Fruit fly (Drosophila melanogaster): Measurements from ENCODE around the gene CG8620.
A peak's percentile ranks its signal among the peaks of the same experiment; 100 is the strongest.

Gene CG8620

DNA sequence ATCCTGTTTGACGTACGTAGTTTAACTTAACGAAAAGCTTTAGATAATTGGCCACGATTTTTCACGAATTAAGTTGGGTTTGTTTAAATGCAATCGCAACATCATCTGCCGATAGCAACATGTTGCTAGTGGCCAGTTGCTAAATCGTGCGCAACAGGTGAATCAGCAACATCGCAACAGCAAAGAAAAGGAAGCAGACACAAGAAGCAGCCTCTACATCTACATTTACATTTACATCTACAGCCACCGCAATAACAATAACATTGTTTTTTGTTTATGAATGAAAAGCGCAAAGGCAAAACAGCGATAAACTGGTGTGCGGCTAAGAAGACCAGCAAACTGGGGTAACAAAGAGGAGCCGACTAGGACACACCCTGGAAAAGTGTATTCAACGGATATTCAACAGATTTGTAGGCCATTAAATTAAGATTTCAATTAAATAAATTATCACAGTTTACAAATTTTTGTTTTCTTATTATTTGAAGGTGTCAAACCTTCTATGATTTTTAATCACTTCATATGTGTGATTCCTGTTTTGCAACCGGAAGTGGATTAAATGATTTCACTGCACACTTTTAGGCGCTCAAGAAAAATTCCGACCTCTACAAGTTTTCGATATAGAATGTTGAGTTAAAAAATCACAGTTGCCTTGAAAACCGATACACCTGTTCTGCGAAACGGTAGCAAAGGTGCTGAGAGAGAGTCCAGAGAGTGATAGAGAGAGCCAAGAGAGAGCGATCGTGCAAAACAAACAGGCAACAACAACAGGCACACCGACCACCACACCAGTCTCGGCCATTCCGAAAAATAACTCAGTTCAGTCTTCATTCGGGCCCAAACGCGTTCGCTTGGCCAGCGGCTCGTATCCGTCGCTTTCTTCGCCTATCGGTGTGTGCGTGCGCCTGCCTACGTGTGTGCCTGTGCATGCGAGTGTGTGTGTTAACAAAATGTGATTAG, 23.9 kb upstream of the CG8620 start, which contains the start of gene melt (continued):
- TF ChIP-seq CG1024 (GFP tag; IDR thresholded peaks at IDR 0.05) (no peak), MBD-R2 (GFP tag; IDR thresholded peaks at IDR 0.05) (peak; percentile 36; the same call in 1 of the 2 replicates), Mes4 (GFP tag; optimal IDR thresholded peaks at IDR 0.05) (peak; percentile 84), CG17829 (tag; optimal IDR thresholded peaks at IDR 0.05) (peak; percentile 91), CG6689 (GFP tag; IDR thresholded peaks at IDR 0.05) (peak; percentile 90), pb (GFP tag; optimal IDR thresholded peaks at IDR 0.05) (peak; percentile 83), hkb (optimal IDR thresholded peaks at IDR 0.05) (no peak), hkb (GFP tag; IDR thresholded peaks at IDR 0.05) (peak; percentile 73), Atf3 (GFP tag; optimal IDR thresholded peaks at IDR 0.05) (peak; percentile 77), CG10979 (tag; optimal IDR thresholded peaks at IDR 0.05) (peak; percentile 89), gt (GFP tag; IDR thresholded peaks at IDR 0.05) (0 out of 2 replicates have a peak, but pooled peaks have one; percentile 47)

DNA sequence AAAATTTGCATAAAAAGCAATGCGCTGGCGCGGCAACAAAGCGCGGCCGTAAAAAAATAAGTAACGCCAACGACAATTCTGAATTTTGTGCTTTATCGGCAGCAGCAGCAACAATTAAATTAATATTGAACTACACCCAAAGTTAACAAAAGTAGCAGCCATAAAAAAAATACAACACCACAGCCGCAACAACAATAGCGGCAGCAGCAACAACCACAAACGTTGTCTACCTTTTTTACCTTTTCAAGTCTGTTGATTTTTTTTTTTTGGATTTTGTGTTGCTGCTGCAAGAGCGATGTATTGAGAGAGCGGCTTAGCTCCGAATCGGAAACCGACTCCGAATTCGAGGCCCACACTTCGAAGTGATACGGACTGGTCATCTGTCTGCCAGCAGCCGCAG, 23.1 kb upstream of the CG8620 start:
- TF ChIP-seq HLH4C (GFP tag; IDR thresholded peaks at IDR 0.05; ENCODE audit: partially characterized antibody), result no peak
- TF ChIP-seq CG11723 (GFP tag; optimal IDR thresholded peaks at IDR 0.05), result peak; percentile 3
- peak in 1 of 2 experiments; percentile 12 for TF ChIP-seq Trl (optimal IDR thresholded peaks at IDR 0.05)
- no peak for TF ChIP-seq Trl (GFP tag; optimal IDR thresholded peaks at IDR 0.05)
- no peak for TF ChIP-seq Elba2 (GFP tag; optimal IDR thresholded peaks at IDR 0.05)
- peak; percentile 13; the same call in 1 of the 2 replicates for TF ChIP-seq Bgb (GFP tag; IDR thresholded peaks at IDR 0.05; ENCODE audit: partially characterized antibody)
- TF ChIP-seq CG8924 (tag; optimal IDR thresholded peaks at IDR 0.05), result no peak
- 0 out of 3 replicates have a peak, but pooled peaks have one; percentile 12 for TF ChIP-seq Doc3 (GFP tag; IDR thresholded peaks at IDR 0.05; ENCODE audit: partially characterized antibody)
- peak; percentile 74; the same call in 1 of the 3 replicates for TF ChIP-seq CG6175 (GFP tag; IDR thresholded peaks at IDR 0.05)
- peak; percentile 79 for TF ChIP-seq nom (GFP tag; optimal IDR thresholded peaks at IDR 0.05)
- no peak for TF ChIP-seq kah (GFP tag; optimal IDR thresholded peaks at IDR 0.05)
- TF ChIP-seq her (GFP tag; optimal IDR thresholded peaks at IDR 0.05), result no peak
- peak; percentile 77 for TF ChIP-seq CG4360 (GFP tag; IDR thresholded peaks at IDR 0.05)
- TF ChIP-seq CG4328 (GFP tag; optimal IDR thresholded peaks at IDR 0.05), result no peak
- peak; percentile 80 for TF ChIP-seq sqz (GFP tag; optimal IDR thresholded peaks at IDR 0.05)
- TF ChIP-seq Drgx (GFP tag; IDR thresholded peaks at IDR 0.05), result peak; percentile 57
- no peak for TF ChIP-seq danr (GFP tag; IDR thresholded peaks at IDR 0.05)
- peak in 1 of 2 experiments; percentile 51 for TF ChIP-seq bsh (GFP tag; optimal IDR thresholded peaks at IDR 0.05)
- 0 out of 2 replicates have a peak, but pooled peaks have one; percentile 6 for TF ChIP-seq CG8765 (GFP tag; IDR thresholded peaks at IDR 0.05)
- no peak for TF ChIP-seq CG10321 (GFP tag; IDR thresholded peaks at IDR 0.05)
- no peak for TF ChIP-seq CG6272 (GFP tag; IDR thresholded peaks at IDR 0.05)
- TF ChIP-seq pan (optimal IDR thresholded peaks at IDR 0.05), result no peak
- peak in 1 of 2 experiments; percentile 21 for TF ChIP-seq pan (GFP tag; optimal IDR thresholded peaks at IDR 0.05 in 1 of 2, IDR thresholded peaks at IDR 0.05 in 1 of 2)
- no peak for TF ChIP-seq bigmax (GFP tag; optimal IDR thresholded peaks at IDR 0.05)
- TF ChIP-seq Chrac-16 (GFP tag; optimal IDR thresholded peaks at IDR 0.05), result no peak
- TF ChIP-seq CG3838 (GFP tag; optimal IDR thresholded peaks at IDR 0.05), result no peak
- 0 out of 3 replicates have a peak, but pooled peaks have one; percentile 7 for TF ChIP-seq ci (GFP tag; IDR thresholded peaks at IDR 0.05)

DNA sequence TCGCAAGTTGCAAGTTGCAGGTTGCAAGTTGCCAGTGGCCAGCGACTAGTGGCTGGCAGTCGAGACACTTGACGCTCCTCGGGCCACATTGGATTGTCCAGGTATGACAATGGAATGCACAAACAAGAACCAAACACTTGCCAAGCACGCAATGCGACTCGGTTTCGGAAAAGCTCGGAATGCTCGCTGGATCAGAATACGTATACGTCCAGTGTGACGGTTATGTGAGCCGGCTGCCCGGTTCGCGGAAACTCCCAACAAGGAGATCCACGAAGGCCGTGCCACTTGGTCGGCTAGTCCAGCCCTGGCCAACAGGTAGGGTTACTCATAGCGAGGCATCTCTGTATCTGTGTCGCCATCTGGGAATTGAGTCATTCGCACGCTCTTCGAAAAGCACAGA, 21.2 kb upstream of the CG8620 start:
- TF ChIP-seq Tbp (GFP tag; optimal IDR thresholded peaks at IDR 0.05), result no peak
- 0 out of 3 replicates have a peak, but pooled peaks have one; percentile 0 for TF ChIP-seq CG2199 (GFP tag; IDR thresholded peaks at IDR 0.05)
